Fruit fly (Drosophila melanogaster) whole organism, embryonic: ENCODE results near the gene Ldsdh1.

Experiments
- Abd-B ChIP-seq: fragments of 200-800 bp; sonication (Bioruptor generic); optimal IDR thresholded peaks from 2 replicates; lab custom pipeline; 2018; ENCODE audit warnings: missing biosample characterization, mild to moderate bottlenecking, missing genetic modification characterization, moderate library complexity
- Bdp1 ChIP-seq: fragments of 200-800 bp; sonication (Bioruptor generic); optimal IDR thresholded peaks from 3 replicates; lab custom pipeline; 2016; ENCODE audit warnings: missing biosample characterization, missing genetic modification characterization
- BtbVII ChIP-seq: fragments of 200-800 bp; sonication (Bioruptor generic); optimal IDR thresholded peaks from 3 replicates; lab custom pipeline; 2017; ENCODE audit warnings: missing biosample characterization, mild to moderate bottlenecking, missing genetic modification characterization
- CG11398 ChIP-seq: fragments of 200-800 bp; sonication (Bioruptor generic); optimal IDR thresholded peaks from 2 replicates; lab custom pipeline; 2016; ENCODE audit warnings: missing biosample characterization, missing genetic modification characterization
- CG11723 ChIP-seq: fragments of 200-800 bp; sonication (Bioruptor generic); optimal IDR thresholded peaks from 2 replicates; lab custom pipeline; 2017; ENCODE audit warnings: missing biosample characterization, mild to moderate bottlenecking, missing genetic modification characterization
- CG12236 ChIP-seq: fragments of 200-800 bp; sonication (Bioruptor generic); optimal IDR thresholded peaks from 2 replicates; lab custom pipeline; 2016; ENCODE audit warnings: missing biosample characterization, missing genetic modification characterization
- CG14667 ChIP-seq: fragments of 200-800 bp; sonication (Bioruptor generic); IDR thresholded peaks from 2 replicates; pipeline ENCODE4 v1.3.6; 2022; ENCODE audit warnings: missing biosample characterization, missing genetic modification characterization
- CG1529 ChIP-seq: fragments of 200-800 bp; sonication (Bioruptor generic); optimal IDR thresholded peaks from 3 replicates; lab custom pipeline; 2018; ENCODE audit warnings: missing biosample characterization, missing genetic modification characterization
- CG17802 ChIP-seq: fragments of 200-800 bp; sonication (Bioruptor generic); optimal IDR thresholded peaks from 2 replicates; lab custom pipeline; 2018; ENCODE audit warnings: missing biosample characterization, mild to moderate bottlenecking, missing genetic modification characterization, moderate library complexity
- CG18011 ChIP-seq: fragments of 200-800 bp; sonication (Bioruptor generic); optimal IDR thresholded peaks from 2 replicates; lab custom pipeline; 2017; ENCODE audit warnings: missing biosample characterization, missing genetic modification characterization, mild to moderate bottlenecking, moderate library complexity, missing genotype
- CG18619 ChIP-seq: fragments of 200-800 bp; sonication (Bioruptor generic); optimal IDR thresholded peaks from 3 replicates; lab custom pipeline; 2017; ENCODE audit warnings: missing biosample characterization, mild to moderate bottlenecking, missing genetic modification characterization
- CG3065 ChIP-seq: fragments of 200-800 bp; sonication (Bioruptor generic); optimal IDR thresholded peaks from 2 replicates; lab custom pipeline; 2016; ENCODE audit warnings: missing biosample characterization, missing genetic modification characterization
- CG31224 ChIP-seq: fragments of 200-800 bp; sonication (Bioruptor generic); IDR thresholded peaks from 2 replicates; pipeline ENCODE4 v1.3.6; 2022; ENCODE audit warnings: missing biosample characterization, missing genetic modification characterization
- CG3163 ChIP-seq: fragments of 200-800 bp; sonication (Bioruptor generic); optimal IDR thresholded peaks from 3 replicates; lab custom pipeline; 2016; ENCODE audit warnings: missing biosample characterization, missing genetic modification characterization
- CG33557 ChIP-seq: fragments of 200-800 bp; sonication (Bioruptor generic); optimal IDR thresholded peaks from 2 replicates; lab custom pipeline; 2019; ENCODE audit warnings: missing biosample characterization, mild to moderate bottlenecking, missing genetic modification characterization, moderate library complexity
- CG3847 ChIP-seq: fragments of 200-800 bp; sonication (Bioruptor generic); IDR thresholded peaks from 2 replicates; pipeline ENCODE4 v1.3.6; 2022; ENCODE audit warnings: missing biosample characterization, missing genetic modification characterization
- CG6654 ChIP-seq: fragments of 200-800 bp; sonication (Bioruptor generic); optimal IDR thresholded peaks from 2 replicates; lab custom pipeline; 2017; ENCODE audit warnings: missing biosample characterization, mild to moderate bottlenecking, missing genetic modification characterization
- Chrac-16 ChIP-seq: fragments of 200-800 bp; sonication (Bioruptor generic); optimal IDR thresholded peaks from 3 replicates; lab custom pipeline; 2016; ENCODE audit warnings: missing biosample characterization, missing genetic modification characterization
- CoRest ChIP-seq: fragments of 200-800 bp; sonication (Bioruptor generic); optimal IDR thresholded peaks from 3 replicates; lab custom pipeline; 2018; ENCODE audit warnings: missing biosample characterization, mild to moderate bottlenecking, missing genetic modification characterization, moderate library complexity
- Fer3 ChIP-seq: fragments of 200-800 bp; sonication (Bioruptor generic); optimal IDR thresholded peaks from 2 replicates; lab custom pipeline; 2018; ENCODE audit warnings: missing biosample characterization, mild to moderate bottlenecking, missing genetic modification characterization, moderate library complexity
- MTF-1 ChIP-seq: fragments of 200-800 bp; sonication (Bioruptor generic); optimal IDR thresholded peaks from 2 replicates; lab custom pipeline; 2018; ENCODE audit warnings: missing biosample characterization, mild to moderate bottlenecking, missing genetic modification characterization, borderline replicate concordance
- Mad ChIP-seq: fragments of 200-800 bp; sonication (Bioruptor generic); optimal IDR thresholded peaks from 2 replicates; lab custom pipeline; 2016; ENCODE audit warnings: missing biosample characterization, missing genetic modification characterization
- PHDP ChIP-seq: fragments of 200-800 bp; sonication (Bioruptor generic); optimal IDR thresholded peaks from 3 replicates; lab custom pipeline; 2018; ENCODE audit warnings: missing biosample characterization, mild to moderate bottlenecking, missing genetic modification characterization, moderate library complexity
- Rx ChIP-seq: fragments of 200-800 bp; sonication (Bioruptor generic); IDR thresholded peaks from 2 replicates; pipeline ENCODE4 v1.3.6; 2022; ENCODE audit warnings: missing biosample characterization, missing genetic modification characterization
- Sin3A ChIP-seq: fragments of >200 bp; optimal IDR thresholded peaks from 2 replicates; lab custom pipeline; 2018
- Ssrp ChIP-seq: fragments of 200-800 bp; sonication (Bioruptor generic); optimal IDR thresholded peaks from 2 replicates; lab custom pipeline; 2018; ENCODE audit warnings: missing biosample characterization, mild to moderate bottlenecking, missing genetic modification characterization, moderate library complexity
- TFAM ChIP-seq: fragments of 200-800 bp; sonication (Bioruptor generic); optimal IDR thresholded peaks from 2 replicates; lab custom pipeline; 2017; ENCODE audit warnings: missing biosample characterization, missing genetic modification characterization, inconsistent platforms
- Taf1 ChIP-seq: fragments of 200-800 bp; sonication (Bioruptor generic); IDR thresholded peaks from 2 replicates; pipeline ENCODE4 v1.3.6; 2022; ENCODE audit warnings: missing biosample characterization, missing genetic modification characterization
- Vsx1 ChIP-seq: fragments of 200-800 bp; sonication (Bioruptor generic); optimal IDR thresholded peaks from 2 replicates; lab custom pipeline; 2017; ENCODE audit warnings: missing biosample characterization, mild to moderate bottlenecking, missing genetic modification characterization, missing genetic modification reagents
- ap ChIP-seq: fragments of 200-800 bp; sonication (Bioruptor generic); IDR thresholded peaks from 2 replicates; pipeline ENCODE4 v1.3.6; 2022; ENCODE audit warnings: missing biosample characterization, missing genetic modification characterization
- ash1 ChIP-seq: fragments of 200-800 bp; sonication (Bioruptor generic); optimal IDR thresholded peaks from 2 replicates; lab custom pipeline; 2018; ENCODE audit warnings: missing biosample characterization, mild to moderate bottlenecking, missing genetic modification characterization
- bbx ChIP-seq: fragments of 200-800 bp; sonication (Bioruptor generic); IDR thresholded peaks from 2 replicates; pipeline ENCODE4 v1.3.6; 2022; ENCODE audit warnings: missing biosample characterization, missing genetic modification characterization; ENCODE audit not compliant: partially characterized antibody
- disco-r ChIP-seq: fragments of 200-800 bp; sonication (Bioruptor generic); optimal IDR thresholded peaks from 2 replicates; lab custom pipeline; 2016; ENCODE audit warnings: missing biosample characterization, missing genetic modification characterization
- fd96Cb ChIP-seq: fragments of 200-800 bp; sonication (Bioruptor generic); optimal IDR thresholded peaks from 2 replicates; lab custom pipeline; 2018; ENCODE audit warnings: missing biosample characterization, mild to moderate bottlenecking, missing genetic modification characterization, moderate library complexity
- gce ChIP-seq: fragments of 200-800 bp; sonication (Bioruptor generic); IDR thresholded peaks from 3 replicates; pipeline ENCODE4 v1.3.6; 2022; ENCODE audit warnings: missing biosample characterization, missing genetic modification characterization
- ham ChIP-seq: fragments of 200-800 bp; sonication (Bioruptor generic); IDR thresholded peaks from 2 replicates; pipeline ENCODE4 v1.3.6; 2022; ENCODE audit warnings: missing biosample characterization, missing genetic modification characterization
- hbn ChIP-seq: fragments of 200-800 bp; sonication (Bioruptor generic); IDR thresholded peaks from 2 replicates; pipeline ENCODE4 v1.3.6; 2022; ENCODE audit warnings: missing biosample characterization, missing genetic modification characterization; ENCODE audit not compliant: partially characterized antibody
- her ChIP-seq: fragments of 200-800 bp; sonication (Bioruptor generic); optimal IDR thresholded peaks from 2 replicates; lab custom pipeline; 2016; ENCODE audit warnings: missing biosample characterization, missing genetic modification characterization
- kni ChIP-seq: fragments of 200-800 bp; sonication (Bioruptor generic); optimal IDR thresholded peaks from 3 replicates; lab custom pipeline; 2017; ENCODE audit warnings: mild to moderate bottlenecking, missing biosample characterization, missing genetic modification reagents, missing genetic modification characterization
- lilli ChIP-seq: fragments of 200-800 bp; sonication (Bioruptor generic); optimal IDR thresholded peaks from 3 replicates; lab custom pipeline; 2016; ENCODE audit warnings: missing biosample characterization, missing genetic modification characterization
- pfk ChIP-seq: fragments of 200-800 bp; sonication (Bioruptor generic); optimal IDR thresholded peaks from 2 replicates; lab custom pipeline; 2018; ENCODE audit warnings: missing biosample characterization, mild to moderate bottlenecking, missing genetic modification characterization, moderate library complexity
- pita ChIP-seq: fragments of 200-800 bp; sonication (Bioruptor generic); optimal IDR thresholded peaks from 2 replicates; lab custom pipeline; 2017; ENCODE audit warnings: missing biosample characterization, mild to moderate bottlenecking, missing genetic modification characterization
- pnt ChIP-seq: fragments of 200-800 bp; sonication (Bioruptor generic); optimal IDR thresholded peaks from 3 replicates; lab custom pipeline; 2016; ENCODE audit warnings: missing biosample characterization, missing genetic modification characterization
- repo ChIP-seq: fragments of 200-800 bp; sonication (Bioruptor generic); optimal IDR thresholded peaks from 2 replicates; lab custom pipeline; 2016; ENCODE audit warnings: missing biosample characterization, missing genetic modification characterization
- sim ChIP-seq: fragments of 200-800 bp; sonication (Bioruptor generic); IDR thresholded peaks from 2 replicates; pipeline ENCODE4 v1.3.6; 2022; ENCODE audit warnings: missing biosample characterization, missing genetic modification characterization
- slou ChIP-seq: fragments of 200-800 bp; sonication (Bioruptor generic); optimal IDR thresholded peaks from 3 replicates; lab custom pipeline; 2016; ENCODE audit warnings: missing biosample characterization, missing genetic modification characterization
- sqz ChIP-seq: fragments of 200-800 bp; sonication (Bioruptor generic); optimal IDR thresholded peaks from 3 replicates; lab custom pipeline; 2018; ENCODE audit warnings: missing biosample characterization, mild to moderate bottlenecking, missing genetic modification characterization
- ssp ChIP-seq: fragments of 200-800 bp; sonication (Bioruptor generic); IDR thresholded peaks from 2 replicates; pipeline ENCODE4 v1.3.6; 2022; ENCODE audit warnings: missing biosample characterization, missing genetic modification characterization
- zen2 ChIP-seq: fragments of 200-800 bp; sonication (Bioruptor generic); IDR thresholded peaks from 3 replicates; pipeline ENCODE4 v1.3.6; 2022; ENCODE audit warnings: missing biosample characterization, missing genetic modification characterization; ENCODE audit not compliant: partially characterized antibody

Gene Ldsdh1

DNA sequence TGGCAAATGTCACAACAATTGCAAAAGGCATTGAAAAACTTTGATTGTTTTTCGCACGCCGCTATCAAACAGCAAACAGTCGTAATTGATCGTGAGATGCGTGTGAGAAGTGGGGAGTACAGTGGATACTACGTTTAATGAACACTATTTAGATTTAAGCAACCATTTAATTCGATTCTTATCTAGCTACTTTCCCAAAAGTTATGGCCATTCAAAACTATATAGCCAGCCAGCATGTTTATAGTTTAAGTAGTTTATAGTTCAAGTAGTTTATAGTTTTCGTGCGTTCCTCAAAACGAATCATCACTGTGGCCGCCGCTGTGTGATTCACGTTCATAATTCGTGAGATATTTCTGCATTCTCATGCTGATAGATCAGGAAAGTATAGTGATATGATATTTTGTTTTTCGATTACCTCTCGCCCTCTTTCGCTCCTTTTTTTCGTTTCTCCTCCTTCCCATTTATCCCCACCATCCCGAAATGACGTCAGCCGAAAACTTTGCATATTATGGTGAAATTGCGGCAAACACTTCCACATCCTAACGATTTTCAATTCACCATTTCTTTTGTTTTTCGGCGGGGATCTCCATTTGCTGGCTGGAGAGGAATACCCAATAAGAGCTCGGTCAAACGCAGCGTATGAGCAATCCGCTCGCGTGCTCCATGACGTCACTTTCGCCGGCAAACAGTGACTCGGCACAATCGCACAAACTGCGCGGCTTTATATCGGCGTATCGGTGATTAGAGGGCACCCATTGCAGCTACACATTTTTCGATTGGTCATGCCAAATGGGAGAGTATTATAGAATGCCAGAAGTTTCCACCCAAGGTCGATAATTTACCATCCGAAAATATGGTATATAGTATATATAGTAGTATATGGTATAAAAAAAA, 32.2 kb upstream of the Ldsdh1 start (continued):
- TF ChIP-seq CG11398 (GFP tag; lab: Kevin White, UChicago) (no peak), Abd-B (GFP tag; lab: Kevin White, UChicago) (peak; percentile 23), CG18011 (GFP tag; lab: Kevin White, UChicago) (peak; percentile 48), CG6654 (GFP tag; lab: Kevin White, UChicago) (no peak), gce (GFP tag; lab: Robert Waterston, UW) (no peak), CG33557 (GFP tag; lab: Kevin White, UChicago) (no peak), kni (no peak), CG3163 (GFP tag; lab: Kevin White, UChicago) (peak; percentile 35), TFAM (no peak), Ssrp (no peak), CG12236 (GFP tag; lab: Kevin White, UChicago) (no peak), CG14667 (GFP tag; lab: Robert Waterston, UW) (peak; percentile 35; the same call in 1 of the 2 replicates), sqz (GFP tag; lab: Kevin White, UChicago) (no peak), bbx (GFP tag; lab: Robert Waterston, UW) (no peak), zen2 (GFP tag; lab: Robert Waterston, UW) (no peak), fd96Cb (tag; lab: Kevin White, UChicago) (peak; percentile 7), CG31224 (peak; percentile 62), ham (GFP tag; lab: Robert Waterston, UW) (no peak), pnt (GFP tag; lab: Kevin White, UChicago) (no peak), disco-r (GFP tag; lab: Kevin White, UChicago) (peak; percentile 4), sim (GFP tag; lab: Robert Waterston, UW) (no peak), Taf1 (peak; percentile 72), CoRest (peak; percentile 70), CG3847 (GFP tag; lab: Robert Waterston, UW) (peak; percentile 43; the same call in 1 of the 2 replicates), MTF-1 (no peak), CG3065 (no peak), CG17802 (no peak), Bdp1 (no peak), slou (no peak), PHDP (tag; lab: Kevin White, UChicago) (peak; percentile 63), Vsx1 (GFP tag; lab: Kevin White, UChicago) (no peak), repo (GFP tag; lab: Kevin White, UChicago) (no peak), ash1 (GFP tag; lab: Kevin White, UChicago) (no peak), Chrac-16 (GFP tag; lab: Kevin White, UChicago) (peak; percentile 23), hbn (no peak), Rx (GFP tag; lab: Robert Waterston, UW) (peak; percentile 47; the same call in 1 of the 2 replicates), Fer3 (tag; lab: Kevin White, UChicago) (peak; percentile 82), ap (no peak), pfk (GFP tag; lab: Kevin White, UChicago) (no peak), CG1529 (GFP tag; lab: Kevin White, UChicago) (no peak), Sin3A (lab: Kevin White, UChicago) (no peak), her (GFP tag; lab: Kevin White, UChicago) (peak; percentile 63), pita (GFP tag; lab: Kevin White, UChicago) (no peak), lilli (GFP tag; lab: Kevin White, UChicago) (peak; percentile 73), BtbVII (GFP tag; lab: Kevin White, UChicago) (peak; percentile 3), CG11723 (GFP tag; lab: Kevin White, UChicago) (no peak), CG18619 (GFP tag; lab: Kevin White, UChicago) (peak; percentile 55), ssp (no peak), Mad (GFP tag; lab: Kevin White, UChicago) (no peak)
